Worm (Caenorhabditis elegans) whole organism, late embryonic: ENCODE measurements around the gene tmem-131.

Source experiments
- C08G9.2 ChIP-seq: sonication (generic microtip); optimal IDR thresholded peaks from 2 replicates; lab custom pipeline; 2016; ENCODE audit warnings: mild to moderate bottlenecking, missing genetic modification characterization, moderate library complexity, missing compliant biosample characterization
- C38D4.7 ChIP-seq: fragments of 200-800 bp; sonication (Bioruptor generic); optimal IDR thresholded peaks from 2 replicates; lab custom pipeline; 2018; ENCODE audit warnings: mild to moderate bottlenecking, missing genetic modification characterization, moderate library complexity, missing compliant biosample characterization
- F13H6.1 ChIP-seq: sonication (generic microtip); optimal IDR thresholded peaks from 2 replicates; lab custom pipeline; 2016; ENCODE audit warnings: missing genetic modification characterization, missing compliant biosample characterization
- K02D7.2 ChIP-seq: sonication (generic microtip); optimal IDR thresholded peaks from 2 replicates; lab custom pipeline; 2017; ENCODE audit warnings: mild to moderate bottlenecking, missing genetic modification characterization, missing compliant biosample characterization
- T23F11.4 ChIP-seq: fragments of 200-800 bp; sonication (Bioruptor generic); optimal IDR thresholded peaks from 2 replicates; lab custom pipeline; 2018; ENCODE audit warnings: mild to moderate bottlenecking, missing genetic modification characterization, missing compliant biosample characterization
- Y22D7AL.16 ChIP-seq: sonication (generic microtip); optimal IDR thresholded peaks from 2 replicates; lab custom pipeline; 2016; ENCODE audit warnings: missing genetic modification characterization, missing compliant biosample characterization
- ama-1 ChIP-seq: fragments of 150-350 bp; optimal IDR thresholded peaks from 2 replicates; lab custom pipeline; 2014
- ceh-14 ChIP-seq: sonication (generic microtip); optimal IDR thresholded peaks from 2 replicates; lab custom pipeline; 2016; ENCODE audit warnings: missing genotype, missing genetic modification characterization, missing compliant biosample characterization
- ceh-18 ChIP-seq: sonication (generic microtip); optimal IDR thresholded peaks from 2 replicates; lab custom pipeline; 2016; ENCODE audit warnings: missing genetic modification characterization, missing compliant biosample characterization
- ceh-19 ChIP-seq: fragments of 200-800 bp; sonication (Bioruptor generic); optimal IDR thresholded peaks from 2 replicates; lab custom pipeline; 2018; ENCODE audit warnings: mild to moderate bottlenecking, missing genetic modification characterization, missing compliant biosample characterization
- ceh-2 ChIP-seq: sonication (generic microtip); optimal IDR thresholded peaks from 2 replicates; lab custom pipeline; 2016; ENCODE audit warnings: missing genotype, missing genetic modification characterization, missing compliant biosample characterization
- ceh-22 ChIP-seq: sonication (generic microtip); optimal IDR thresholded peaks from 2 replicates; lab custom pipeline; 2017; ENCODE audit warnings: missing biosample characterization, missing genetic modification characterization
- ceh-24 ChIP-seq: sonication (generic microtip); optimal IDR thresholded peaks from 2 replicates; lab custom pipeline; 2016; ENCODE audit warnings: mild to moderate bottlenecking, missing genetic modification characterization, missing compliant biosample characterization
- ceh-30 ChIP-seq: fragments of 150-350 bp; optimal IDR thresholded peaks from 2 replicates; lab custom pipeline; 2014; ENCODE audit warnings: missing biosample characterization, missing genetic modification characterization
- ceh-31 ChIP-seq: sonication (generic microtip); optimal IDR thresholded peaks from 2 replicates; lab custom pipeline; 2016; ENCODE audit warnings: missing genetic modification characterization, missing compliant biosample characterization
- ceh-34 ChIP-seq: sonication (generic microtip); optimal IDR thresholded peaks from 2 replicates; lab custom pipeline; 2016; ENCODE audit warnings: mild to moderate bottlenecking, missing genetic modification characterization, missing compliant biosample characterization
- ceh-45 ChIP-seq: fragments of 200-800 bp; sonication (Bioruptor generic); IDR thresholded peaks from 2 replicates; pipeline ENCODE4 v1.3.6; 2022; ENCODE audit warnings: missing genetic modification reagents, missing genetic modification characterization, missing compliant biosample characterization
- ceh-48 ChIP-seq: sonication (generic microtip); optimal IDR thresholded peaks from 2 replicates; lab custom pipeline; 2016; ENCODE audit warnings: missing genetic modification characterization, inconsistent platforms, missing compliant biosample characterization
- ceh-9 ChIP-seq: sonication (generic microtip); optimal IDR thresholded peaks from 2 replicates; lab custom pipeline; 2016; ENCODE audit warnings: mild to moderate bottlenecking, missing genetic modification characterization, inconsistent platforms, missing compliant biosample characterization
- che-1 ChIP-seq: sonication (generic microtip); optimal IDR thresholded peaks from 2 replicates; lab custom pipeline; 2016; ENCODE audit warnings: mild to moderate bottlenecking, missing genetic modification characterization, missing compliant biosample characterization
- dmd-4 ChIP-seq: sonication (generic microtip); optimal IDR thresholded peaks from 2 replicates; lab custom pipeline; 2016; ENCODE audit warnings: borderline replicate concordance, missing genetic modification characterization, missing compliant biosample characterization
- elt-2 ChIP-seq: sonication (generic microtip); optimal IDR thresholded peaks from 2 replicates; lab custom pipeline; 2016; ENCODE audit warnings: missing genetic modification reagents, missing genetic modification characterization, missing compliant biosample characterization
- elt-4 ChIP-seq: sonication (generic microtip); optimal IDR thresholded peaks from 2 replicates; lab custom pipeline; 2016; ENCODE audit warnings: missing genetic modification characterization, missing compliant biosample characterization
- eyg-1 ChIP-seq: sonication (generic microtip); optimal IDR thresholded peaks from 2 replicates; lab custom pipeline; 2016; ENCODE audit warnings: missing genotype, missing genetic modification characterization, missing compliant biosample characterization
- fax-1 ChIP-seq: sonication (generic microtip); optimal IDR thresholded peaks from 2 replicates; lab custom pipeline; 2016; ENCODE audit warnings: missing genotype, missing genetic modification characterization, missing compliant biosample characterization
- fkh-10 ChIP-seq: fragments of 150-350 bp; optimal IDR thresholded peaks from 2 replicates; lab custom pipeline; 2014; ENCODE audit warnings: missing biosample characterization, missing genetic modification reagents, missing genetic modification characterization
- fkh-6 ChIP-seq: sonication (generic microtip); optimal IDR thresholded peaks from 2 replicates; lab custom pipeline; 2016; ENCODE audit warnings: missing genetic modification characterization, missing compliant biosample characterization
- hlh-13 ChIP-seq: fragments of 200-800 bp; sonication (Bioruptor generic); optimal IDR thresholded peaks from 2 replicates; lab custom pipeline; 2018; ENCODE audit warnings: mild to moderate bottlenecking, missing genetic modification characterization, missing compliant biosample characterization
- hlh-30 ChIP-seq: sonication (generic microtip); optimal IDR thresholded peaks from 2 replicates; lab custom pipeline; 2017; ENCODE audit warnings: antibody characterized with exemption, missing genetic modification characterization, missing compliant biosample characterization; ENCODE audit not compliant: insufficient read depth
- hlh-8 ChIP-seq: sonication (generic microtip); optimal IDR thresholded peaks from 2 replicates; lab custom pipeline; 2016; ENCODE audit warnings: missing genotype, missing genetic modification characterization, missing compliant biosample characterization
- lim-6 ChIP-seq: sonication (generic microtip); optimal IDR thresholded peaks from 2 replicates; lab custom pipeline; 2016; ENCODE audit warnings: missing genetic modification characterization, missing compliant biosample characterization
- lin-11 ChIP-seq: fragments of 200-800 bp; sonication (Bioruptor generic); optimal IDR thresholded peaks from 2 replicates; lab custom pipeline; 2018; ENCODE audit warnings: mild to moderate bottlenecking, missing genetic modification characterization, missing compliant biosample characterization
- madf-2 ChIP-seq: sonication (generic microtip); optimal IDR thresholded peaks from 2 replicates; lab custom pipeline; 2017; ENCODE audit warnings: missing genetic modification characterization, missing compliant biosample characterization
- mec-3 ChIP-seq: sonication (generic microtip); optimal IDR thresholded peaks from 2 replicates; lab custom pipeline; 2016; ENCODE audit warnings: borderline replicate concordance, missing genetic modification characterization, missing compliant biosample characterization
- nfya-1 ChIP-seq: sonication (generic microtip); optimal IDR thresholded peaks from 2 replicates; lab custom pipeline; 2017; ENCODE audit warnings: missing genetic modification characterization, mild to moderate bottlenecking, missing compliant biosample characterization, antibody characterized with exemption, moderate library complexity
- nhr-11 ChIP-seq: fragments of 150-350 bp; optimal IDR thresholded peaks from 2 replicates; lab custom pipeline; 2014; ENCODE audit warnings: missing biosample characterization, missing genetic modification characterization
- nhr-232 ChIP-seq: sonication (generic microtip); optimal IDR thresholded peaks from 2 replicates; lab custom pipeline; 2016; ENCODE audit warnings: missing genetic modification characterization, missing compliant biosample characterization
- npax-4 ChIP-seq: sonication (generic microtip); optimal IDR thresholded peaks from 2 replicates; lab custom pipeline; 2016; ENCODE audit warnings: missing genetic modification characterization, missing compliant biosample characterization
- odd-2 ChIP-seq: sonication (generic microtip); optimal IDR thresholded peaks from 2 replicates; lab custom pipeline; 2017; ENCODE audit warnings: antibody characterized with exemption, mild to moderate bottlenecking, missing genetic modification characterization, missing compliant biosample characterization
- pag-3 ChIP-seq: sonication (generic microtip); optimal IDR thresholded peaks from 2 replicates; lab custom pipeline; 2016; ENCODE audit warnings: missing compliant biosample characterization, missing genetic modification characterization, borderline replicate concordance
- pax-1 ChIP-seq: fragments of 150-350 bp; optimal IDR thresholded peaks from 2 replicates; lab custom pipeline; 2014; ENCODE audit warnings: missing biosample characterization, missing genetic modification characterization
- pha-4 ChIP-seq: fragments of 150-350 bp; optimal IDR thresholded peaks from 2 replicates; lab custom pipeline; 2018; ENCODE audit warnings: missing biosample characterization, missing genetic modification reagents, missing genetic modification characterization
- pqm-1 ChIP-seq: sonication (generic microtip); optimal IDR thresholded peaks from 2 replicates; lab custom pipeline; 2016; ENCODE audit warnings: missing genetic modification characterization, missing compliant biosample characterization
- pros-1 ChIP-seq: fragments of 150-350 bp; optimal IDR thresholded peaks from 2 replicates; lab custom pipeline; 2014; ENCODE audit warnings: missing biosample characterization, missing genetic modification reagents, missing genetic modification characterization
- ref-2 ChIP-seq: sonication (generic microtip); optimal IDR thresholded peaks from 2 replicates; lab custom pipeline; 2016; ENCODE audit warnings: missing genetic modification characterization, missing compliant biosample characterization
- rnt-1 ChIP-seq: sonication (generic microtip); optimal IDR thresholded peaks from 2 replicates; lab custom pipeline; 2016; ENCODE audit warnings: missing genetic modification characterization, missing compliant biosample characterization
- sdc-2 ChIP-seq: sonication (generic microtip); optimal IDR thresholded peaks from 2 replicates; lab custom pipeline; 2016; ENCODE audit warnings: missing genotype, missing genetic modification characterization, missing compliant biosample characterization
- sox-2 ChIP-seq: fragments of 200-800 bp; sonication (Bioruptor generic); IDR thresholded peaks from 2 replicates; pipeline ENCODE4 v1.3.6; 2022; ENCODE audit warnings: missing genetic modification reagents, missing genetic modification characterization, missing compliant biosample characterization
- syd-9 ChIP-seq: sonication (generic microtip); optimal IDR thresholded peaks from 2 replicates; lab custom pipeline; 2016; ENCODE audit warnings: mild to moderate bottlenecking, missing genetic modification characterization, moderate library complexity, missing compliant biosample characterization
- tbx-7 ChIP-seq: sonication (generic microtip); optimal IDR thresholded peaks from 2 replicates; lab custom pipeline; 2016; ENCODE audit warnings: missing genotype, missing genetic modification characterization, missing compliant biosample characterization
- unc-3 ChIP-seq, 2 experiments: fragments of 200-800 bp in 1 of 2; sonication (Bioruptor generic) in 1 of 2; sonication (generic microtip) in 1 of 2; conservative IDR thresholded peaks in 1 of 2; optimal IDR thresholded peaks in 1 of 2; 2 replicates each; pipeline versions ENCODE4 v1.3.6 to Lab custom; 2016 to 2022; ENCODE audit warnings: missing compliant biosample characterization in 2 of 2, missing genetic modification characterization in 2 of 2, missing genetic modification reagents in 1 of 2
- unc-42 ChIP-seq: sonication (generic microtip); optimal IDR thresholded peaks from 2 replicates; lab custom pipeline; 2016; ENCODE audit warnings: missing genotype, missing genetic modification characterization, missing compliant biosample characterization
- zip-5 ChIP-seq: sonication (generic microtip); optimal IDR thresholded peaks from 2 replicates; lab custom pipeline; 2016; ENCODE audit warnings: missing genetic modification characterization, missing compliant biosample characterization

The tmem-131 gene

ce11 chrIII:5013915-5014346 is 16.0 kb upstream of the tmem-131 start:
- TF ChIP-seq ceh-34 (tag; lab: Kevin White, UChicago) (peak; percentile 91), hlh-13 (GFP tag; lab: Kevin White, UChicago) (no peak), pax-1 (tag; lab: Kevin White, UChicago) (peak; percentile 67), ceh-24 (tag; lab: Kevin White, UChicago) (no peak), nfya-1 (tag; lab: Kevin White, UChicago) (peak; percentile 96), C38D4.7 (no peak), ceh-18 (tag; lab: Kevin White, UChicago) (peak; percentile 96), rnt-1 (tag; lab: Kevin White, UChicago) (peak; percentile 90), fkh-6 (tag; lab: Kevin White, UChicago) (no peak), madf-2 (tag; lab: Kevin White, UChicago) (peak; percentile 56), mec-3 (tag; lab: Kevin White, UChicago) (peak; percentile 38), hlh-30 (tag; lab: Kevin White, UChicago) (peak; percentile 73), ceh-45 (GFP tag; lab: Robert Waterston, UW) (no peak), che-1 (tag; lab: Kevin White, UChicago) (no peak), ceh-31 (tag; lab: Kevin White, UChicago) (peak; percentile 98), pqm-1 (tag; lab: Kevin White, UChicago) (peak; percentile 23), tbx-7 (tag; lab: Kevin White, UChicago) (no peak), nhr-232 (tag; lab: Kevin White, UChicago) (peak; percentile 42), Y22D7AL.16 (no peak), C08G9.2 (tag; lab: Kevin White, UChicago) (peak; percentile 48), elt-4 (no peak), fax-1 (tag; lab: Kevin White, UChicago) (peak; percentile 39), pha-4 (tag; lab: Kevin White, UChicago) (no peak), ceh-48 (peak; percentile 43), eyg-1 (tag; lab: Kevin White, UChicago) (peak; percentile 40), lin-11 (no peak), dmd-4 (tag; lab: Kevin White, UChicago) (peak; percentile 22), syd-9 (tag; lab: Kevin White, UChicago) (peak; percentile 83), ceh-19 (peak; percentile 74), T23F11.4 (GFP tag; lab: Kevin White, UChicago) (peak; percentile 51), ceh-22 (tag; lab: Kevin White, UChicago) (no peak), ceh-30 (no peak), odd-2 (tag; lab: Kevin White, UChicago) (peak; percentile 29), npax-4 (tag; lab: Kevin White, UChicago) (no peak), ceh-9 (tag; lab: Kevin White, UChicago) (no peak), ceh-14 (tag; lab: Kevin White, UChicago) (peak; percentile 87), zip-5 (tag; lab: Kevin White, UChicago) (no peak), unc-42 (peak; percentile 96), elt-2 (tag; lab: Kevin White, UChicago) (peak; percentile 20), nhr-11 (tag; lab: Kevin White, UChicago) (no peak), lim-6 (tag; lab: Kevin White, UChicago) (peak; percentile 58), pag-3 (tag; lab: Kevin White, UChicago) (peak; percentile 51), K02D7.2 (tag; lab: Kevin White, UChicago) (no peak), hlh-8 (tag; lab: Kevin White, UChicago) (peak; percentile 65), fkh-10 (GFP tag; lab: Kevin White, UChicago) (peak; percentile 35), ceh-2 (tag; lab: Kevin White, UChicago) (peak; percentile 70), sox-2 (GFP tag; lab: Robert Waterston, UW) (peak; percentile 53; the same call in 1 of the 2 replicates), ama-1 (lab: Kevin White, UChicago) (no peak), unc-3 (GFP tag; conservative IDR thresholded peaks at IDR 0.05; lab: Robert Waterston, UW) (no peak), unc-3 (tag; optimal IDR thresholded peaks at IDR 0.05; lab: Kevin White, UChicago) (no peak), F13H6.1 (tag; lab: Kevin White, UChicago) (peak; percentile 86), pros-1 (tag; lab: Kevin White, UChicago) (peak; percentile 84), sdc-2 (tag; lab: Kevin White, UChicago) (peak; percentile 66), ref-2 (tag; lab: Kevin White, UChicago) (peak; percentile 92)
